Worm (Caenorhabditis elegans): Measurements from ENCODE around the gene F22F7.7.
A peak's percentile ranks its signal among the peaks of the same experiment; 100 is the strongest.
"Not testable (repeated sequence)": the region's sequence is repeated elsewhere in the genome, so short reads cannot be mapped to it uniquely, and the experiment has no call there.

F22F7.7 gene

ce11 chrV:2097653-2098052, 42.2 kb downstream of the F22F7.7 start, which contains the start of gene clec-208 (continued):
- no peak for TF ChIP-seq let-607 (tag; optimal IDR thresholded peaks at IDR 0.05)
- no peak for TF ChIP-seq ztf-22 (GFP tag; optimal IDR thresholded peaks at IDR 0.05)
- no peak for TF ChIP-seq pha-4 (tag; optimal IDR thresholded peaks at IDR 0.05)
- TF ChIP-seq F49E8.2 (tag; optimal IDR thresholded peaks at IDR 0.05; ENCODE audit: insufficient read depth): no peak
- TF ChIP-seq pbrm-1 (GFP tag; IDR thresholded peaks at IDR 0.05): no peak

DNA sequence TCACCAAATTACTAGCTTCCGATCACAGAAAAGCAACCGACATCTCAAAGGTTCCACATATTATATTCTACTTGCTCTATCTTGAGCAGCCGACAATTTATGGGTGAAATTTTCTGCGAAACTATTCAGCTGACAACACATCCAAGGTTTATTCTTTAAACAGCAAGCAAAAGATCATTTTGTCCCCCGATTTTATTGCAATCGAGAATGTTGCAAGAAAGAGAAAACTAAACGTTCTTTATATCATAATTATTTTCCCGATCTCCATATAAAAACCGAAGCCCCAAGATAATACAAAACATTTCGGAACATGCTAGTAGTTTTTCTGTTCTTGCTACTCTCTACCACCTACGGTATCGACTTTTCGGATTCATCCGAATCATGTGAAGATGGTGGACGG, 44.1 kb downstream of the F22F7.7 start, which contains the start of gene clec-207:
Gene clec-207, plus strand, starts transcription at position 301 of the 400 bp plus-strand sequence.
- TF ChIP-seq F10E7.11 (tag; optimal IDR thresholded peaks at IDR 0.05) (no peak), F55B11.4 (tag; optimal IDR thresholded peaks at IDR 0.05; ENCODE audit: borderline replicate concordance, insufficient read depth) (no peak), F33H1.4 (GFP tag; IDR thresholded peaks at IDR 0.05) (no peak), Y95B8A.8 (GFP tag; IDR thresholded peaks at IDR 0.05) (no peak), let-526 (GFP tag; IDR thresholded peaks at IDR 0.05) (no peak), lsl-1 (GFP tag; optimal IDR thresholded peaks at IDR 0.05) (no peak), ceh-27 (GFP tag; optimal IDR thresholded peaks at IDR 0.05) (no peak), hlh-12 (tag; optimal IDR thresholded peaks at IDR 0.05) (no peak), madf-3 (GFP tag; IDR thresholded peaks at IDR 0.05) (no peak), nfyb-1 (GFP tag; IDR thresholded peaks at IDR 0.05) (no peak), bed-1 (GFP tag; IDR thresholded peaks at IDR 0.05) (no peak), F23B12.7 (tag; optimal IDR thresholded peaks at IDR 0.05; ENCODE audit: insufficient read depth) (no peak), snpc-1.1 (tag; optimal IDR thresholded peaks at IDR 0.05; ENCODE audit: insufficient read depth) (no peak), ztf-22 (GFP tag; optimal IDR thresholded peaks at IDR 0.05) (no peak)

DNA sequence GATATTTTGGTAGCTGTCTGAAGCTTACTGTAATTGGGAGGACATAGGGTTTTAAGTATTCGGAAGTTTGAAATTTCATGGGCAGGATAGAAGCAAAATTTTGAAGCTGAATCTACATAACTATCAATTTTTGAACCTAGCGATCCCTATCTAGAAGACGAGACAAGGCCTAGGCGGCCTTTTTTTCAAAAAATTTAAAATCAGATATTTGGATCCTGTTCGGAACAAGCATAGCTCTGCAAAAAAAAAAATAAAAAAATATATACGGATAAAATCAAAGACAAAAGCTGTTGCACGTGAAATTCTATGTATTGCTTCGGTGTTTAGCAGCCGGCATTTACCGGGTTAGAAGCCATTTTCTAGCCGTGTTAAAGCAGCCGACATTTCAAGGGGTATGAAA, 44.6 kb downstream of the F22F7.7 start, which contains the start of gene F36F12.2:
Gene F36F12.2, minus strand, starts transcription at position 101 of the 400 bp plus-strand sequence.
- TF ChIP-seq ccch-3 (GFP tag; optimal IDR thresholded peaks at IDR 0.05): no peak

ce11 chrV:2090321-2090720, 49.5 kb downstream of the F22F7.7 start, which contains the start of gene ztf-28:
Gene ztf-28 (plus strand): TSS chrV:2090669.
- TF ChIP-seq attf-6 (GFP tag; IDR thresholded peaks at IDR 0.05): peak; percentile 90
- peak; percentile 7 for TF ChIP-seq snpc-4 (GFP tag; optimal IDR thresholded peaks at IDR 0.05)
- TF ChIP-seq snpc-4 (tag; optimal IDR thresholded peaks at IDR 0.05): peak in 3 of 4 experiments; percentile 51 to 88 (median 73)
- TF ChIP-seq snpc-1.1 (tag; optimal IDR thresholded peaks at IDR 0.05; ENCODE audit: insufficient read depth): peak; percentile 23
- peak; percentile 89 for TF ChIP-seq hmg-1.2 (GFP tag; IDR thresholded peaks at IDR 0.05)
- TF ChIP-seq pbrm-1 (GFP tag; IDR thresholded peaks at IDR 0.05): peak; percentile 85
- peak; percentile 55 for TF ChIP-seq mcd-1 (GFP tag; IDR thresholded peaks at IDR 0.05)
- peak; percentile 30 for TF ChIP-seq D2030.7 (GFP tag; IDR thresholded peaks at IDR 0.05)

DNA sequence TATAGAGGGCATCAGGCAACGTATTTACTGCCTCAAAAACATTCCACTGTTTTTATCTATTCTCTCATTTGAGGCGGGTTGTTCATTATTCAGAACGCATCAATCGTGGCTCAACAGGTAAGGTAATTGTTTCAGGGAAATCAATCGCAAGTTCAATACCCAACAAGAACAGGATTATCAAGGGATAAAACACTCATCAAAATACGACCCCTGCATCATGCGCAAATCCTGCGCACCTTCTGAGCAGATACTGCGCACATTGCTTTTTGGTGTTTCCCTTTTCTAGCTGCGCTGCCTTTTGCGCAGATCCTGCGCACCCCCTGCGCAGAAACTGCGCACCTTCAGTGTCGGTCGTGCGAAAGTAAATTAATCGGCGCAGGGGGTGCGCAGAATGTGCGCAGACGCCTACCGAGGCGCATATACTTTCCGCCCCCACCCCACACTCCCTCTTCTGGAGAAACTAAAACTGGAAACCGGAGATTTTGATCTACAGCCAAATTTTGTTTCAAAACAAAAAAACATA, 54.0 kb downstream of the F22F7.7 start, which contains the start of gene F36F12.3:
Gene F36F12.3, plus strand, starts transcription at position 51 of the 523 bp plus-strand sequence.
- 0 out of 2 replicates have a peak, but pooled peaks have one; percentile 63 for TF ChIP-seq F37B4.10 (GFP tag; IDR thresholded peaks at IDR 0.05)
- peak; percentile 26; the same call in 1 of the 2 replicates for TF ChIP-seq egrh-3 (GFP tag; IDR thresholded peaks at IDR 0.05)
- not testable (repeated sequence) for TF ChIP-seq rpc-1 (optimal IDR thresholded peaks at IDR 0.05)
- peak; percentile 20 for TF ChIP-seq rpc-1 (tag; optimal IDR thresholded peaks at IDR 0.05)
- TF ChIP-seq Y95B8A.8 (GFP tag; IDR thresholded peaks at IDR 0.05): 0 out of 2 replicates have a peak, but pooled peaks have one; percentile 15
- TF ChIP-seq zfh-2 (GFP tag; conservative IDR thresholded peaks at IDR 0.05): 0 out of 2 replicates have a peak, but pooled peaks have one; percentile 11

Measured in whole organism, young adult.